Fruit fly (Drosophila melanogaster) whole organism, prepupa: Measurements from ENCODE around the gene CG1142.

Experiments used
- Blimp-1 ChIP-seq: fragments of 200-800 bp; sonication (Bioruptor generic); optimal IDR thresholded peaks from 3 replicates; lab custom pipeline; 2017; ENCODE audit warnings: missing biosample characterization, missing genetic modification characterization, mild to moderate bottlenecking, moderate library complexity, missing genetic modification reagents
- CG11294 ChIP-seq: fragments of 200-800 bp; sonication (Bioruptor generic); IDR thresholded peaks from 2 replicates; pipeline ENCODE4 v1.3.6; 2022; ENCODE audit warnings: missing biosample characterization, missing genetic modification characterization
- CG11902 ChIP-seq: fragments of 200-800 bp; sonication (Bioruptor generic); optimal IDR thresholded peaks from 3 replicates; lab custom pipeline; 2016; ENCODE audit warnings: missing biosample characterization, missing genetic modification characterization
- CG15336 ChIP-seq: fragments of 200-800 bp; sonication (Bioruptor generic); IDR thresholded peaks from 2 replicates; pipeline ENCODE4 v1.3.6; 2022; ENCODE audit warnings: missing biosample characterization, missing genetic modification characterization
- CG3032 ChIP-seq: fragments of 200-800 bp; optimal IDR thresholded peaks from 2 replicates; lab custom pipeline; 2019; ENCODE audit warnings: missing biosample characterization, mild to moderate bottlenecking, missing genetic modification characterization, moderate library complexity
- CG31627 ChIP-seq: fragments of 200-800 bp; sonication (Bioruptor generic); optimal IDR thresholded peaks from 3 replicates; lab custom pipeline; 2016; ENCODE audit warnings: missing biosample characterization, missing genetic modification characterization
- CG34406 ChIP-seq: fragments of 200-800 bp; sonication (Bioruptor generic); optimal IDR thresholded peaks from 3 replicates; lab custom pipeline; 2016; ENCODE audit warnings: missing biosample characterization, missing genetic modification characterization
- CG3919 ChIP-seq: fragments of 200-800 bp; sonication (Bioruptor generic); optimal IDR thresholded peaks from 3 replicates; lab custom pipeline; 2016; ENCODE audit warnings: missing biosample characterization, missing genetic modification characterization
- CG4318 ChIP-seq: fragments of 200-800 bp; sonication (Bioruptor generic); optimal IDR thresholded peaks from 3 replicates; lab custom pipeline; 2017; ENCODE audit warnings: missing biosample characterization, mild to moderate bottlenecking, missing genetic modification characterization
- CG6276 ChIP-seq: fragments of 200-800 bp; sonication (Bioruptor generic); optimal IDR thresholded peaks from 2 replicates; lab custom pipeline; 2017; ENCODE audit warnings: missing biosample characterization, mild to moderate bottlenecking, missing genetic modification characterization
- CG6792 ChIP-seq: fragments of 200-800 bp; sonication (Bioruptor generic); optimal IDR thresholded peaks from 3 replicates; lab custom pipeline; 2016; ENCODE audit warnings: missing biosample characterization, missing genetic modification characterization
- CG8119 ChIP-seq: fragments of 200-800 bp; sonication (Bioruptor generic); IDR thresholded peaks from 3 replicates; pipeline ENCODE4 v1.3.6; 2022; ENCODE audit warnings: missing biosample characterization, missing genetic modification characterization
- CG8319 ChIP-seq: fragments of 200-800 bp; sonication (Bioruptor generic); optimal IDR thresholded peaks from 3 replicates; lab custom pipeline; 2016; ENCODE audit warnings: missing biosample characterization, missing genetic modification characterization
- Eip75B ChIP-seq: fragments of 200-800 bp; sonication (Bioruptor generic); optimal IDR thresholded peaks from 3 replicates; lab custom pipeline; 2016; ENCODE audit warnings: missing biosample characterization, missing genetic modification characterization
- Eip78C ChIP-seq: fragments of 200-800 bp; sonication (Bioruptor generic); peaks from one replicate; lab custom pipeline; 2016; ENCODE audit warnings: missing biosample characterization, missing genetic modification characterization
- Ets21C ChIP-seq: fragments of 200-800 bp; sonication (Bioruptor generic); optimal IDR thresholded peaks from 3 replicates; lab custom pipeline; 2016; ENCODE audit warnings: missing biosample characterization, missing genetic modification characterization
- Hr38 ChIP-seq: sonication (Bioruptor generic); optimal IDR thresholded peaks from 2 replicates; lab custom pipeline; 2016; ENCODE audit warnings: missing biosample characterization, missing genetic modification characterization
- Hr39 ChIP-seq: fragments of 200-800 bp; sonication (Bioruptor generic); optimal IDR thresholded peaks from 2 replicates; lab custom pipeline; 2016; ENCODE audit warnings: missing biosample characterization, missing genetic modification characterization
- Hr4 ChIP-seq: fragments of 200-800 bp; sonication (Bioruptor generic); optimal IDR thresholded peaks from 3 replicates; lab custom pipeline; 2016; ENCODE audit warnings: missing biosample characterization, missing genetic modification characterization
- Lpt ChIP-seq: fragments of 200-800 bp; sonication (Bioruptor generic); optimal IDR thresholded peaks from 3 replicates; lab custom pipeline; 2016; ENCODE audit warnings: missing biosample characterization, missing genetic modification characterization
- Met ChIP-seq: fragments of 200-800 bp; sonication (Bioruptor generic); optimal IDR thresholded peaks from 3 replicates; lab custom pipeline; 2016; ENCODE audit warnings: missing biosample characterization, missing genetic modification characterization
- OdsH ChIP-seq: fragments of 200-800 bp; sonication (Bioruptor generic); optimal IDR thresholded peaks from 3 replicates; lab custom pipeline; 2016; ENCODE audit warnings: missing biosample characterization, missing genetic modification characterization
- Smox ChIP-seq: fragments of 200-800 bp; sonication (Bioruptor generic); optimal IDR thresholded peaks from 3 replicates; lab custom pipeline; 2016; ENCODE audit warnings: missing biosample characterization, missing genetic modification characterization
- Sox102F ChIP-seq: fragments of 200-800 bp; sonication (Bioruptor generic); optimal IDR thresholded peaks from 2 replicates; lab custom pipeline; 2016; ENCODE audit warnings: missing biosample characterization, mild to moderate bottlenecking, missing genetic modification characterization
- Sox14 ChIP-seq: fragments of 200-800 bp; sonication (Bioruptor generic); optimal IDR thresholded peaks from 3 replicates; lab custom pipeline; 2016; ENCODE audit warnings: missing biosample characterization, missing genetic modification characterization
- Sox15 ChIP-seq: fragments of 200-800 bp; sonication (Bioruptor generic); optimal IDR thresholded peaks from 3 replicates; lab custom pipeline; 2016; ENCODE audit warnings: missing biosample characterization, missing genetic modification characterization
- dac ChIP-seq: fragments of 200-800 bp; sonication (Bioruptor generic); optimal IDR thresholded peaks from 2 replicates; lab custom pipeline; 2017; ENCODE audit warnings: missing biosample characterization, mild to moderate bottlenecking, missing genetic modification characterization
- fd85E ChIP-seq: fragments of 200-800 bp; sonication (Bioruptor generic); optimal IDR thresholded peaks from 3 replicates; lab custom pipeline; 2016; ENCODE audit warnings: missing biosample characterization, missing genetic modification characterization
- fkh ChIP-seq: fragments of 200-800 bp; sonication (Bioruptor generic); optimal IDR thresholded peaks from 3 replicates; lab custom pipeline; 2017; ENCODE audit warnings: missing biosample characterization, mild to moderate bottlenecking, missing genetic modification characterization, moderate library complexity
- pdm3 ChIP-seq: fragments of 200-800 bp; sonication (Bioruptor generic); optimal IDR thresholded peaks from 3 replicates; lab custom pipeline; 2016; ENCODE audit warnings: missing biosample characterization, missing genetic modification characterization
- salr ChIP-seq, 2 experiments: fragments of 200-800 bp; sonication (Bioruptor generic); optimal IDR thresholded peaks; 3 replicates each; lab custom pipeline; 2016 to 2018; ENCODE audit warnings: missing biosample characterization in 2 of 2, missing genetic modification characterization in 2 of 2, mild to moderate bottlenecking in 1 of 2
- ss ChIP-seq, 2 experiments: fragments of 200-800 bp; sonication (Bioruptor generic); optimal IDR thresholded peaks; 2 replicates in 1 of 2; 3 replicates in 1 of 2; lab custom pipeline; 2017 to 2018; ENCODE audit warnings: mild to moderate bottlenecking in 2 of 2, missing biosample characterization in 2 of 2, missing genetic modification characterization in 2 of 2, moderate library complexity in 1 of 2
- svp ChIP-seq: fragments of 200-800 bp; sonication (Bioruptor generic); peaks from one replicate; lab custom pipeline; 2016; ENCODE audit warnings: missing biosample characterization, missing genetic modification characterization
- topi ChIP-seq: fragments of 200-800 bp; sonication (Bioruptor generic); optimal IDR thresholded peaks from 3 replicates; lab custom pipeline; 2016; ENCODE audit warnings: missing biosample characterization, missing genetic modification characterization
- vri ChIP-seq: fragments of 200-800 bp; sonication (Bioruptor generic); optimal IDR thresholded peaks from 3 replicates; lab custom pipeline; 2016; ENCODE audit warnings: missing biosample characterization, mild to moderate bottlenecking, missing genetic modification characterization

Gene CG1142

DNA sequence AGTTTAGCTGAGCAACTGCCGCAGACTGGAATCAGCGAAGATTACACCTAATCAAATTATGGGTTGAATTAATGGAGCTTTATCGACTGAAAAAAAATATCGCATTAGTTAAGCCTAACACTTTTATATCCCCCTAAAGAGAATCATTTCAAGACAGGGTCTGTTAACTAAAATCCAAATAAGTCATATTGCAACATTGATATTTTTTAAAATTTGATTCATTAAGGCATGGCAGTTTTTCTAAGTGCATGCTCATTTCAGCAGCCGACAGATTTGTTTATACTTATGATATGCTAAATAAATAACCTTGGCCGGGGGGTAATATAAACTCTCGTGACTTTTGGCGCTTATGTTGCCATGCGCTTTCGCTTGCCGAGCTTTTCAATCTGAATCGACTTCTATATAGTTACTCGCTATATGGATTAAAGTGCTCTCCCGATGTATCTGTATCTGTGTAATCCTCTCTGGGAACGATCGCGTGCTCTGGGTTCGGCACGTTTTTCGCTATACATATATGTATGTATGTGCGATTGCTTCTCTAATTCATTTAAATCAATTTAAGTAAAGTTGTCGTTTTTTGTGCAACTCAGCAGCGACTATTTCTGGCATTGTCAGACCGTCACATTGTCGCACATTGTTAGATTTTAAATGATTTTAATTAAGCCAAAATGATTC, 32.9 kb upstream of the CG1142 start (continued):
- TF ChIP-seq Blimp-1 (GFP tag; lab: Kevin White, UChicago) (no peak), Sox15 (no peak), Smox (GFP tag; lab: Kevin White, UChicago) (no peak), topi (GFP tag; lab: Kevin White, UChicago) (no peak), CG3032 (no peak), CG6792 (GFP tag; lab: Kevin White, UChicago) (peak; percentile 1), Sox14 (GFP tag; lab: Kevin White, UChicago) (peak; percentile 20), Hr39 (peak; percentile 41), fd85E (GFP tag; lab: Kevin White, UChicago) (no peak), pdm3 (GFP tag; lab: Kevin White, UChicago) (peak; percentile 45), CG8119 (GFP tag; lab: Robert Waterston, UW) (no peak), Lpt (GFP tag; lab: Kevin White, UChicago) (no peak), CG34406 (GFP tag; lab: Kevin White, UChicago) (no peak), CG31627 (GFP tag; lab: Kevin White, UChicago) (peak; percentile 27), CG11902 (GFP tag; lab: Kevin White, UChicago) (no peak), CG15336 (GFP tag; lab: Robert Waterston, UW) (peak; percentile 51), CG8319 (no peak), CG4318 (no peak), Met (GFP tag; lab: Kevin White, UChicago) (peak; percentile 29), svp (GFP tag; lab: Kevin White, UChicago) (peak; percentile 17), Sox102F (GFP tag; lab: Kevin White, UChicago) (peak; percentile 1), OdsH (peak; percentile 27)
- TF ChIP-seq, all 60 proteins: peak for 24

DNA sequence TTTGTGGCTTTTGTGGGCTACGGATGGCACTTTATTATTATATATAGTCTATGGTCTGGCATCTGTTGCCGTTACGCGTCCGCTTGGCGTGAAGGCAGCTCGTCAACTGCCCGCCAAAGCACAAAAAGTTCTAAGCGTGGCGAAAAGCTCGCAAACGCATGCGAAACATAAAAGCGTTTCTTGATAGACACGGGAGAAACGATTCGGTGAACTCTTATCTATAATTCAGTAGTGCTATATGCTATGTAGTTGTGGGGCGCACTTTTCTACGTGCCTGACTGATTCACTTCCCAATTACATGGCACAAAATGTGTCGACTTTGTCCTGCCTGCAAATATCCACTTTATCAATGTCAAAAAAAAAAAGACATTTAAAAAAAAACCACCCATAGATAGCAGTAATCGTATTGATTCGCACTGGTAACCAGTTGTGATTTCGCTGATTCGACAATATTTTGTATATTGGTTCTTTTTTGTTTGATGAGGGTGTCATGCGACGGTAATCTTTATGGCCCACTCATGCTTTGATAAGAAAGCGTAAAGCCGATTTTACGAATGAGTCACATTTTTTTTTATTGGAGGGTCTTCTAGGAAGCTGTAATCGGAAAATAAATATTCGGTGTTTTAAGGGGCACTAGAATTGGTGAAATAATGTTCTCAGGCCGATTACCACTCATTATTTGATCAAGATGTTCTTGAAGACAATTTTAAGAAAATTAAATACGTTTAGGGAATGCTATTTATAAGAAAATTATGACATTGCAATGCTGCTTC, 31.6 kb upstream of the CG1142 start, which contains the start of gene alpha-Est9:
alpha-Est9 (minus strand) TSS at position 110 of the 773 bp plus-strand sequence.
- TF ChIP-seq fkh = peak; percentile 28
- peak; percentile 72 for TF ChIP-seq vri (GFP tag; lab: Kevin White, UChicago)
- no peak for TF ChIP-seq Eip75B
- TF ChIP-seq svp (GFP tag; lab: Kevin White, UChicago) = peak; percentile 84
- no peak for TF ChIP-seq Hr38 (GFP tag; lab: Kevin White, UChicago)
- TF ChIP-seq CG8119 (GFP tag; lab: Robert Waterston, UW) = no peak

dm6 chr3R:7503216-7503615, 29.6 kb upstream of the CG1142 start:
- TF ChIP-seq fkh (peak; percentile 20), Ets21C (GFP tag; lab: Kevin White, UChicago) (no peak), salr (GFP tag; optimal IDR thresholded peaks at IDR 0.05; lab: Kevin White, UChicago) (no peak)

dm6 chr3R:7502276-7502675, 28.7 kb upstream of the CG1142 start, which contains the start of gene Mics1:
Mics1 (minus strand) TSS chr3R:7502376.
- TF ChIP-seq svp (GFP tag; lab: Kevin White, UChicago) (peak; percentile 11), dac (GFP tag; lab: Kevin White, UChicago) (no peak)
- TF ChIP-seq, all 60 proteins: peak for 1

- TF ChIP-seq Hr39 (peak; percentile 10), ss (GFP tag; optimal IDR thresholded peaks at IDR 0.05; lab: Kevin White, UChicago) (no peak)
Measured at dm6 chr3R:7500513-7500912, 26.9 kb upstream of the CG1142 start.

- TF ChIP-seq svp (GFP tag; lab: Kevin White, UChicago) (peak; percentile 77), CG3919 (GFP tag; lab: Kevin White, UChicago) (no peak), Smox (GFP tag; lab: Kevin White, UChicago) (no peak), CG6276 (GFP tag; lab: Kevin White, UChicago) (no peak), Hr38 (GFP tag; lab: Kevin White, UChicago) (no peak), vri (GFP tag; lab: Kevin White, UChicago) (peak; percentile 51), CG11294 (GFP tag; lab: Robert Waterston, UW) (no peak), Eip78C (GFP tag; lab: Kevin White, UChicago) (no peak), CG4318 (no peak), Hr4 (GFP tag; lab: Kevin White, UChicago) (no peak)
Measured at dm6 chr3R:7499488-7499887, 25.9 kb upstream of the CG1142 start.
